Fruit fly (Drosophila melanogaster): Measurements from ENCODE around the gene stx.

DNA sequence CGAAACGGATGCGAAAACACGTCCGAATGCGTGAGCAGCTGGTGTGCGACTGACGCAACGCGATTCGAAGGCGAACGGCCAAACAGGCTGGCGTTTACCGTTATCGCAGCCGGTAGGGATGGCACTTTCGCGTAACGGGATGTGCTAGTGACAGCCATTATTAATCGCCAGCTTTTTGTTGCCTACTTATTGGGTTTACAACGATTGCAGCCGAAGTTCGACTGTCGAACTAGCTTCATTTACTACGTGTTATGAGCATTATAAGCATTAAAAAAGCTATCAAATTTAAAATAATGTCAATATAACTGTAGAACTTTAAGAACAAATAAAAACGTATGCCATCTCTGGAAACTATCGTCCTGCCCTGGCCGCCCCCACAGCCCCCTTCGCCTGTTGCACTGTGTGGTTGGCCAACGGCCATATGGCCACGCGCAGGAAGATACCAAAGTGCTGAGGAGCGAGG lies 12.9 kb upstream of the stx start, which contains the start of gene Rph:
- TF ChIP-seq Rel (GFP tag; optimal IDR thresholded peaks at IDR 0.05) (no peak), Rel (tag; optimal IDR thresholded peaks at IDR 0.05) (no peak), brk (GFP tag; optimal IDR thresholded peaks at IDR 0.05) (no peak), h (GFP tag; optimal IDR thresholded peaks at IDR 0.05) (no peak), dl (GFP tag; optimal IDR thresholded peaks at IDR 0.05; ENCODE audit: insufficient read depth in 1 of 2, partially characterized antibody in 2 of 2) (no peak), Hr83 (GFP tag; optimal IDR thresholded peaks at IDR 0.05; ENCODE audit: poor library complexity, severe bottlenecking) (no peak)

Data from whole organism, wandering third instar larva.